Worm (Caenorhabditis elegans): ENCODE data around the gene ZK632.10.

Gene ZK632.10

ce11 chrIII:9807560-9808046, 19.9 kb downstream of the ZK632.10 start (continued):
- TF ChIP-seq ztf-4 (tag; optimal IDR thresholded peaks at IDR 0.05) (peak; percentile 64), fos-1 (tag; optimal IDR thresholded peaks at IDR 0.05) (no peak), snu-23 (GFP tag; optimal IDR thresholded peaks at IDR 0.05) (peak; percentile 58), mef-2 (tag; optimal IDR thresholded peaks at IDR 0.05) (no peak), zip-4 (GFP tag; optimal IDR thresholded peaks at IDR 0.05) (no peak), mep-1 (tag; optimal IDR thresholded peaks at IDR 0.05) (peak; percentile 32), egl-27 (tag; optimal IDR thresholded peaks at IDR 0.05) (no peak), sup-37 (GFP tag; optimal IDR thresholded peaks at IDR 0.05) (no peak), efl-1 (optimal IDR thresholded peaks at IDR 0.05) (no peak), efl-1 (GFP tag; optimal IDR thresholded peaks at IDR 0.05 in 1 of 2) (peak in 1 of 2 experiments; percentile 91), ets-5 (GFP tag; IDR thresholded peaks at IDR 0.05) (no peak), lin-35 (GFP tag; optimal IDR thresholded peaks at IDR 0.05) (peak in 1 of 2 experiments; percentile 74), fkh-4 (tag; optimal IDR thresholded peaks at IDR 0.05; ENCODE audit: borderline replicate concordance) (no peak), ces-1 (GFP tag; optimal IDR thresholded peaks at IDR 0.05) (no peak), xbp-1 (tag; optimal IDR thresholded peaks at IDR 0.05) (no peak), lsy-2 (tag; optimal IDR thresholded peaks at IDR 0.05) (peak in 1 of 2 experiments; percentile 39), hlh-4 (tag; optimal IDR thresholded peaks at IDR 0.05) (no peak), lin-14 (GFP tag; optimal IDR thresholded peaks at IDR 0.05) (peak; percentile 28), lin-39 (tag; optimal IDR thresholded peaks at IDR 0.05) (no peak), alr-1 (tag; optimal IDR thresholded peaks at IDR 0.05; ENCODE audit: borderline replicate concordance) (no peak), nhr-47 (tag; optimal IDR thresholded peaks at IDR 0.05) (peak; percentile 34), mdl-1 (tag; optimal IDR thresholded peaks at IDR 0.05) (peak in 1 of 2 experiments; percentile 66), nhr-11 (tag; optimal IDR thresholded peaks at IDR 0.05) (no peak), aly-2 (tag; optimal IDR thresholded peaks at IDR 0.05) (no peak), unc-130 (tag; optimal IDR thresholded peaks at IDR 0.05) (no peak), ceh-88 (GFP tag; IDR thresholded peaks at IDR 0.05) (no peak), nhr-12 (tag; optimal IDR thresholded peaks at IDR 0.05) (no peak), vab-15 (tag; optimal IDR thresholded peaks at IDR 0.05) (peak; percentile 58), skn-1 (tag; optimal IDR thresholded peaks at IDR 0.05) (peak; percentile 26), rnt-1 (tag; optimal IDR thresholded peaks at IDR 0.05) (peak; percentile 21), nhr-85 (tag) (peak; percentile 83), unc-30 (tag; optimal IDR thresholded peaks at IDR 0.05) (no peak)

- TF ChIP-seq unc-98 (GFP tag; IDR thresholded peaks at IDR 0.05), result no peak
- peak; percentile 37 for TF ChIP-seq unc-130 (tag; optimal IDR thresholded peaks at IDR 0.05)
- no peak for TF ChIP-seq ceh-8 (GFP tag; optimal IDR thresholded peaks at IDR 0.05)
- TF ChIP-seq grh-1 (GFP tag; IDR thresholded peaks at IDR 0.05), result 0 out of 2 replicates have a peak, but pooled peaks have one; percentile 35
- no peak for TF ChIP-seq zip-4 (GFP tag; optimal IDR thresholded peaks at IDR 0.05)
- TF ChIP-seq nhr-85 (tag), result peak; percentile 37
- TF ChIP-seq elt-3 (tag; optimal IDR thresholded peaks at IDR 0.05), result peak in 1 of 6 experiments; percentile 26
These were observed 20.5 kb downstream of the ZK632.10 start, which contains the start of gene ZK632.4 for ce11 chrIII:9806968-9807559. TSS of gene ZK632.4 (minus strand) at chrIII:9807454.

- TF ChIP-seq grh-1 (GFP tag; IDR thresholded peaks at IDR 0.05) (no peak), zip-4 (GFP tag; optimal IDR thresholded peaks at IDR 0.05) (peak; percentile 29), efl-1 (optimal IDR thresholded peaks at IDR 0.05) (peak in 1 of 2 experiments; percentile 11), efl-1 (GFP tag; optimal IDR thresholded peaks at IDR 0.05 in 1 of 2) (peak in 1 of 2 experiments; percentile 71), lsy-2 (tag; optimal IDR thresholded peaks at IDR 0.05) (peak in 1 of 2 experiments; percentile 7), nhr-71 (tag; optimal IDR thresholded peaks at IDR 0.05) (peak; percentile 42), nhr-85 (tag) (peak; percentile 63), blmp-1 (tag; optimal IDR thresholded peaks at IDR 0.05) (no peak), snpc-4 (tag; optimal IDR thresholded peaks at IDR 0.05) (no peak), ama-1 (optimal IDR thresholded peaks at IDR 0.05) (peak; percentile 38), snu-23 (GFP tag; optimal IDR thresholded peaks at IDR 0.05) (peak; percentile 0), mab-9 (GFP tag; IDR thresholded peaks at IDR 0.05) (no peak), efl-3 (GFP tag; optimal IDR thresholded peaks at IDR 0.05) (no peak), nhr-84 (tag; optimal IDR thresholded peaks at IDR 0.05) (no peak), lir-3 (tag; optimal IDR thresholded peaks at IDR 0.05; ENCODE audit: poor library complexity) (peak; percentile 18)
These were observed 22.4 kb downstream of the ZK632.10 start, which contains the start of gene riok-3 for ce11 chrIII:9804997-9805610. TSS of gene riok-3 (minus strand) at chrIII:9805011.
